Worm (Caenorhabditis elegans) whole organism, young adult: ENCODE measurements around the gene pals-19.
A peak's percentile ranks its signal among the peaks of the same experiment; 100 is the strongest.

Source experiments
- B0035.1 ChIP-seq: sonication (generic microtip); optimal IDR thresholded peaks from 2 replicates; lab custom pipeline; 2016; ENCODE audit warnings: missing genetic modification characterization, mild to moderate bottlenecking, missing compliant biosample characterization, missing genotype, missing genetic modification reagents
- B0261.1 ChIP-seq: sonication (generic microtip); optimal IDR thresholded peaks from 2 replicates; lab custom pipeline; 2016; ENCODE audit warnings: mild to moderate bottlenecking, missing genetic modification characterization, moderate library complexity, missing compliant biosample characterization
- C17E4.6 ChIP-seq: fragments of 200-800 bp; sonication (Bioruptor generic); IDR thresholded peaks from 2 replicates; pipeline ENCODE4 v1.3.6; 2022; ENCODE audit warnings: missing genetic modification reagents, missing genetic modification characterization, missing compliant biosample characterization
- F37B4.10 ChIP-seq: fragments of 200-800 bp; sonication (Bioruptor generic); IDR thresholded peaks from 2 replicates; pipeline ENCODE4 v1.3.6; 2022; ENCODE audit warnings: missing genetic modification characterization, missing compliant biosample characterization
- F49E8.2 ChIP-seq: sonication (generic microtip); optimal IDR thresholded peaks from 3 replicates; lab custom pipeline; 2017; ENCODE audit warnings: missing genetic modification characterization, mild to moderate bottlenecking, missing compliant biosample characterization, antibody characterized with exemption, moderate library complexity; ENCODE audit not compliant: insufficient read depth
- F57A8.1 ChIP-seq: fragments of 200-800 bp; sonication (Bioruptor generic); optimal IDR thresholded peaks from 2 replicates; lab custom pipeline; 2018; ENCODE audit warnings: mild to moderate bottlenecking, missing genetic modification characterization, moderate library complexity, missing compliant biosample characterization
- F57C9.4 ChIP-seq: sonication (generic microtip); optimal IDR thresholded peaks from 2 replicates; lab custom pipeline; 2017; ENCODE audit warnings: mild to moderate bottlenecking, missing genetic modification characterization, missing compliant biosample characterization
- K11D2.4 ChIP-seq: fragments of 200-800 bp; sonication (Bioruptor generic); IDR thresholded peaks from 2 replicates; pipeline ENCODE4 v1.3.6; 2022; ENCODE audit warnings: missing genetic modification reagents, missing genetic modification characterization, missing compliant biosample characterization
- aptf-3 ChIP-seq: fragments of 200-800 bp; sonication (Bioruptor generic); IDR thresholded peaks from 2 replicates; pipeline ENCODE4 v1.3.6; 2022; ENCODE audit warnings: missing genetic modification characterization, missing compliant biosample characterization
- attf-6 ChIP-seq: fragments of 200-800 bp; sonication (Bioruptor generic); IDR thresholded peaks from 2 replicates; pipeline ENCODE4 v1.3.6; 2022; ENCODE audit warnings: missing genetic modification reagents, missing genetic modification characterization, missing compliant biosample characterization
- bed-2 ChIP-seq: fragments of 200-800 bp; sonication (Bioruptor generic); IDR thresholded peaks from 2 replicates; pipeline ENCODE4 v1.3.6; 2022; ENCODE audit warnings: missing genetic modification reagents, missing genetic modification characterization, missing compliant biosample characterization
- cebp-1 ChIP-seq, 2 experiments: fragments of 200-800 bp in 1 of 2; sonication (Bioruptor generic) in 1 of 2; sonication (generic microtip) in 1 of 2; IDR thresholded peaks in 1 of 2; optimal IDR thresholded peaks in 1 of 2; 2 replicates each; pipeline versions ENCODE4 v1.3.6 to Lab custom; 2017 to 2022; ENCODE audit warnings: missing compliant biosample characterization in 2 of 2, missing genetic modification characterization in 2 of 2, mild to moderate bottlenecking in 1 of 2, missing genetic modification reagents in 1 of 2, moderate library complexity in 1 of 2
- cebp-2 ChIP-seq: fragments of 200-800 bp; sonication (Bioruptor generic); IDR thresholded peaks from 2 replicates; pipeline ENCODE4 v1.3.6; 2022; ENCODE audit warnings: missing genetic modification characterization, missing compliant biosample characterization
- die-1 ChIP-seq: sonication (generic microtip); optimal IDR thresholded peaks from 2 replicates; lab custom pipeline; 2016; ENCODE audit warnings: missing genotype, mild to moderate bottlenecking, missing genetic modification characterization, missing compliant biosample characterization
- dox-1 ChIP-seq: fragments of 200-800 bp; sonication (Bioruptor generic); IDR thresholded peaks from 2 replicates; pipeline ENCODE4 v1.3.6; 2022; ENCODE audit warnings: missing genetic modification reagents, missing genetic modification characterization, missing compliant biosample characterization
- efl-1 ChIP-seq: fragments of 150-350 bp; optimal IDR thresholded peaks from 2 replicates; lab custom pipeline; 2014; ENCODE audit warnings: missing biosample characterization, missing genetic modification reagents, missing genetic modification characterization
- egl-18 ChIP-seq: fragments of 200-800 bp; sonication (Bioruptor generic); IDR thresholded peaks from 2 replicates; pipeline ENCODE4 v1.3.6; 2022; ENCODE audit warnings: missing genetic modification reagents, missing genetic modification characterization, missing compliant biosample characterization
- fkh-3 ChIP-seq: sonication (generic microtip); optimal IDR thresholded peaks from 2 replicates; lab custom pipeline; 2016; ENCODE audit warnings: mild to moderate bottlenecking, missing genetic modification characterization, missing compliant biosample characterization
- gei-17 ChIP-seq: fragments of 200-800 bp; sonication (Bioruptor generic); optimal IDR thresholded peaks from 2 replicates; lab custom pipeline; 2018; ENCODE audit warnings: mild to moderate bottlenecking, missing genetic modification characterization, missing compliant biosample characterization
- him-1 ChIP-seq: sonication (generic microtip); optimal IDR thresholded peaks from 2 replicates; lab custom pipeline; 2016; ENCODE audit warnings: missing genotype, missing genetic modification reagents, missing genetic modification characterization, missing compliant biosample characterization
- hlh-12 ChIP-seq: sonication (generic microtip); optimal IDR thresholded peaks from 2 replicates; lab custom pipeline; 2016; ENCODE audit warnings: missing genetic modification characterization, missing compliant biosample characterization
- hlh-26 ChIP-seq: fragments of 200-800 bp; sonication (Bioruptor generic); conservative IDR thresholded peaks from 2 replicates; pipeline ENCODE4 v1.3.6; 2022; ENCODE audit warnings: missing genetic modification reagents, missing genetic modification characterization, missing compliant biosample characterization
- hmg-1.2 ChIP-seq: fragments of 200-800 bp; sonication (Bioruptor generic); IDR thresholded peaks from 2 replicates; pipeline ENCODE4 v1.3.6; 2022; ENCODE audit warnings: missing genetic modification reagents, missing genetic modification characterization, missing compliant biosample characterization
- hsf-1 ChIP-seq: fragments of 200-800 bp; sonication (Bioruptor generic); IDR thresholded peaks from 2 replicates; pipeline ENCODE4 v1.3.6; 2022; ENCODE audit warnings: missing genetic modification reagents, missing genetic modification characterization, missing compliant biosample characterization
- lag-1 ChIP-seq: fragments of 200-800 bp; sonication (Bioruptor generic); IDR thresholded peaks from 2 replicates; pipeline ENCODE4 v1.3.6; 2022; ENCODE audit warnings: missing genetic modification reagents, missing genetic modification characterization, missing compliant biosample characterization
- let-526 ChIP-seq: fragments of 200-800 bp; sonication (Bioruptor generic); IDR thresholded peaks from 2 replicates; pipeline ENCODE4 v1.3.6; 2022; ENCODE audit warnings: missing genetic modification reagents, missing genetic modification characterization, missing compliant biosample characterization
- let-607 ChIP-seq, 2 experiments: fragments of 200-800 bp in 1 of 2; sonication (Bioruptor generic) in 1 of 2; sonication (generic microtip) in 1 of 2; optimal IDR thresholded peaks; 2 replicates each; lab custom pipeline; 2016 to 2018; ENCODE audit warnings: mild to moderate bottlenecking in 2 of 2, missing compliant biosample characterization in 2 of 2, missing genetic modification characterization in 2 of 2, moderate library complexity in 2 of 2, missing genotype in 1 of 2
- lin-26 ChIP-seq: fragments of 200-800 bp; sonication (Bioruptor generic); IDR thresholded peaks from 2 replicates; pipeline ENCODE4 v1.3.6; 2022; ENCODE audit warnings: missing genetic modification reagents, missing genetic modification characterization, missing compliant biosample characterization
- madf-8 ChIP-seq: fragments of 200-800 bp; sonication (Bioruptor generic); conservative IDR thresholded peaks from 2 replicates; pipeline ENCODE4 v1.3.6; 2022; ENCODE audit warnings: missing genetic modification reagents, missing genetic modification characterization, missing compliant biosample characterization
- mcd-1 ChIP-seq: fragments of 200-800 bp; sonication (Bioruptor generic); IDR thresholded peaks from 2 replicates; pipeline ENCODE4 v1.3.6; 2022; ENCODE audit warnings: missing genetic modification reagents, missing genetic modification characterization, missing compliant biosample characterization
- mel-28 ChIP-seq: sonication (generic microtip); optimal IDR thresholded peaks from 2 replicates; lab custom pipeline; 2016; ENCODE audit warnings: borderline replicate concordance, mild to moderate bottlenecking, missing genetic modification characterization, missing compliant biosample characterization
- nfyb-1 ChIP-seq: fragments of 200-800 bp; sonication (Bioruptor generic); IDR thresholded peaks from 2 replicates; pipeline ENCODE4 v1.3.6; 2022; ENCODE audit warnings: missing genetic modification reagents, missing genetic modification characterization, missing compliant biosample characterization
- nhr-80 ChIP-seq: sonication (generic microtip); optimal IDR thresholded peaks from 2 replicates; lab custom pipeline; 2016; ENCODE audit warnings: missing genetic modification characterization, missing compliant biosample characterization
- repo-1 ChIP-seq: sonication (generic microtip); optimal IDR thresholded peaks from 2 replicates; lab custom pipeline; 2017; ENCODE audit warnings: mild to moderate bottlenecking, missing genetic modification characterization, missing compliant biosample characterization
- rpc-1 ChIP-seq, 2 experiments: fragments of 150-350 bp in 1 of 2; sonication (generic microtip) in 1 of 2; optimal IDR thresholded peaks; 2 replicates each; lab custom pipeline; 2014 to 2018; ENCODE audit warnings: missing biosample characterization in 1 of 2, missing genetic modification characterization in 1 of 2, missing genetic modification reagents in 1 of 2, missing genotype in 1 of 2
- sea-2 ChIP-seq: fragments of 200-800 bp; sonication (Bioruptor generic); IDR thresholded peaks from 2 replicates; pipeline ENCODE4 v1.3.6; 2022; ENCODE audit warnings: missing genetic modification characterization, missing compliant biosample characterization
- snpc-1.1 ChIP-seq: sonication (generic microtip); optimal IDR thresholded peaks from 2 replicates; lab custom pipeline; 2017; ENCODE audit warnings: missing genetic modification characterization, mild to moderate bottlenecking, missing compliant biosample characterization, antibody characterized with exemption, moderate library complexity, missing genotype, missing genetic modification reagents; ENCODE audit not compliant: insufficient read depth
- snpc-4 ChIP-seq, 5 experiments: fragments of 150-350 bp in 1 of 5; sonication (generic microtip) in 4 of 5; optimal IDR thresholded peaks; 2 replicates each; lab custom pipeline; 2014 to 2018; ENCODE audit warnings: missing genetic modification characterization in 5 of 5, missing biosample characterization in 3 of 5, antibody characterized with exemption in 2 of 5, mild to moderate bottlenecking in 2 of 5, missing compliant biosample characterization in 2 of 5, missing genotype in 2 of 5, moderate library complexity in 2 of 5, missing genetic modification reagents in 1 of 5
- somi-1 ChIP-seq: fragments of 200-800 bp; sonication (Bioruptor generic); optimal IDR thresholded peaks from 2 replicates; lab custom pipeline; 2018; ENCODE audit warnings: mild to moderate bottlenecking, missing genetic modification characterization, missing compliant biosample characterization
- sptf-2 ChIP-seq: fragments of 200-800 bp; sonication (Bioruptor generic); optimal IDR thresholded peaks from 2 replicates; lab custom pipeline; 2018; ENCODE audit warnings: mild to moderate bottlenecking, missing genetic modification characterization, missing compliant biosample characterization
- tbp1 ChIP-seq: fragments of 200-800 bp; sonication (Bioruptor generic); optimal IDR thresholded peaks from 2 replicates; lab custom pipeline; 2018; ENCODE audit warnings: mild to moderate bottlenecking, missing genetic modification characterization, missing compliant biosample characterization
- ztf-22 ChIP-seq: fragments of 200-800 bp; sonication (Bioruptor generic); optimal IDR thresholded peaks from 2 replicates; lab custom pipeline; 2018; ENCODE audit warnings: mild to moderate bottlenecking, missing genetic modification characterization, moderate library complexity, missing compliant biosample characterization
- ztf-25 ChIP-seq: fragments of 200-800 bp; sonication (Bioruptor generic); IDR thresholded peaks from 2 replicates; pipeline ENCODE4 v1.3.6; 2022; ENCODE audit warnings: missing genetic modification reagents, missing genetic modification characterization, missing compliant biosample characterization
- ztf-28 ChIP-seq: fragments of 200-800 bp; sonication (Bioruptor generic); IDR thresholded peaks from 2 replicates; pipeline ENCODE4 v1.3.6; 2022; ENCODE audit warnings: missing genetic modification reagents, missing genetic modification characterization, missing compliant biosample characterization
- ztf-3 ChIP-seq: fragments of 200-800 bp; sonication (Bioruptor generic); optimal IDR thresholded peaks from 2 replicates; lab custom pipeline; 2018; ENCODE audit warnings: mild to moderate bottlenecking, missing genetic modification characterization, missing compliant biosample characterization

The pals-19 gene

ce11 chrIII:1401497-1401990 lies at the start of gene pals-19:
pals-19 (plus strand) TSS chrIII:1401940.
- TF ChIP-seq nhr-80 (tag; lab: Kevin White, UChicago): peak; percentile 69
- no peak for TF ChIP-seq ztf-3

- TF ChIP-seq die-1 (tag; lab: Kevin White, UChicago) (peak; percentile 25), nhr-80 (tag; lab: Kevin White, UChicago) (no peak), lag-1 (GFP tag; lab: Robert Waterston, UW) (no peak), cebp-2 (GFP tag; lab: Robert Waterston, UW) (no peak), somi-1 (GFP tag; lab: Kevin White, UChicago) (no peak), F37B4.10 (GFP tag; lab: Robert Waterston, UW) (no peak), bed-2 (GFP tag; lab: Robert Waterston, UW) (no peak), rpc-1 (optimal IDR thresholded peaks at IDR 0.05; lab: Kevin White, UChicago) (peak; percentile 49), rpc-1 (tag; optimal IDR thresholded peaks at IDR 0.05; lab: Kevin White, UChicago) (peak; percentile 72), ztf-22 (no peak), B0261.1 (tag; lab: Kevin White, UChicago) (peak; percentile 68), hlh-12 (tag; lab: Kevin White, UChicago) (no peak), hmg-1.2 (GFP tag; lab: Robert Waterston, UW) (no peak; the same call in 1 of the 2 replicates), sea-2 (GFP tag; lab: Robert Waterston, UW) (no peak), snpc-1.1 (tag; lab: Kevin White, UChicago) (peak; percentile 25), ztf-25 (GFP tag; lab: Robert Waterston, UW) (no peak), ztf-3 (no peak), snpc-4 (GFP tag; optimal IDR thresholded peaks at IDR 0.05; lab: Kevin White, UChicago) (no peak), snpc-4 (tag; optimal IDR thresholded peaks at IDR 0.05; lab: Kevin White, UChicago) (no peak), hsf-1 (GFP tag; lab: Robert Waterston, UW) (no peak), C17E4.6 (GFP tag; lab: Robert Waterston, UW) (no peak), lin-26 (GFP tag; lab: Robert Waterston, UW) (peak; percentile 64; the same call in 1 of the 2 replicates), B0035.1 (tag; lab: Kevin White, UChicago) (no peak), efl-1 (no peak), hlh-26 (GFP tag; lab: Robert Waterston, UW) (no peak), cebp-1 (GFP tag; IDR thresholded peaks at IDR 0.05; lab: Robert Waterston, UW) (no peak), cebp-1 (tag; optimal IDR thresholded peaks at IDR 0.05; lab: Kevin White, UChicago) (no peak), dox-1 (GFP tag; lab: Robert Waterston, UW) (no peak), gei-17 (no peak), nfyb-1 (GFP tag; lab: Robert Waterston, UW) (0 out of 2 replicates have a peak, but pooled peaks have one; percentile 36), repo-1 (tag; lab: Kevin White, UChicago) (no peak), aptf-3 (GFP tag; lab: Robert Waterston, UW) (no peak), him-1 (tag; lab: Kevin White, UChicago) (peak; percentile 33), egl-18 (GFP tag; lab: Robert Waterston, UW) (no peak), mel-28 (no peak), mcd-1 (no peak), sptf-2 (GFP tag; lab: Kevin White, UChicago) (no peak), madf-8 (no peak), tbp1 (GFP tag; lab: Kevin White, UChicago) (peak; percentile 85), fkh-3 (no peak), ztf-28 (GFP tag; lab: Robert Waterston, UW) (no peak), F57C9.4 (tag; lab: Kevin White, UChicago) (no peak), let-607 (tag; optimal IDR thresholded peaks at IDR 0.05; lab: Kevin White, UChicago) (no peak), let-526 (GFP tag; lab: Robert Waterston, UW) (no peak), F57A8.1 (GFP tag; lab: Kevin White, UChicago) (no peak), K11D2.4 (GFP tag; lab: Robert Waterston, UW) (no peak), F49E8.2 (tag; lab: Kevin White, UChicago) (no peak), attf-6 (GFP tag; lab: Robert Waterston, UW) (no peak)
Observed at ce11 chrIII:1354523-1354922, 47.2 kb upstream of the pals-19 start.
